Worm (Caenorhabditis elegans) whole organism, L2 larva: ENCODE data around the gene W09G10.9.

Experiments used
- F13H6.1 ChIP-seq: sonication (generic microtip); optimal IDR thresholded peaks from 2 replicates; lab custom pipeline; 2016; ENCODE audit warnings: missing genetic modification characterization, missing compliant biosample characterization
- R02D3.7 ChIP-seq: fragments of 150-350 bp; optimal IDR thresholded peaks from 2 replicates; lab custom pipeline; 2014; ENCODE audit warnings: missing biosample characterization, missing genetic modification characterization
- Y55F3AM.14 ChIP-seq: fragments of 200-800 bp; sonication (Bioruptor generic); optimal IDR thresholded peaks from 2 replicates; lab custom pipeline; 2018; ENCODE audit warnings: mild to moderate bottlenecking, missing genetic modification characterization, missing compliant biosample characterization
- ZK546.5 ChIP-seq: sonication (generic microtip); optimal IDR thresholded peaks from 2 replicates; lab custom pipeline; 2017; ENCODE audit warnings: missing biosample characterization, missing genetic modification characterization
- aly-2 ChIP-seq: fragments of 150-350 bp; optimal IDR thresholded peaks from 2 replicates; lab custom pipeline; 2014; ENCODE audit warnings: missing biosample characterization, missing genetic modification characterization
- blmp-1 ChIP-seq: sonication (generic microtip); optimal IDR thresholded peaks from 2 replicates; lab custom pipeline; 2017; ENCODE audit warnings: missing genetic modification characterization, mild to moderate bottlenecking, missing compliant biosample characterization, antibody characterized with exemption, moderate library complexity; ENCODE audit not compliant: insufficient read depth
- ceh-16 ChIP-seq: fragments of 150-350 bp; optimal IDR thresholded peaks from 2 replicates; lab custom pipeline; 2014; ENCODE audit warnings: missing biosample characterization, missing genetic modification characterization
- ceh-82 ChIP-seq: fragments of 150-350 bp; optimal IDR thresholded peaks from 2 replicates; lab custom pipeline; 2014; ENCODE audit warnings: missing biosample characterization, missing genetic modification characterization
- crh-2 ChIP-seq: sonication (generic microtip); optimal IDR thresholded peaks from 2 replicates; lab custom pipeline; 2017; ENCODE audit warnings: missing biosample characterization, missing genetic modification characterization
- dmd-4 ChIP-seq: sonication (generic microtip); optimal IDR thresholded peaks from 2 replicates; lab custom pipeline; 2017; ENCODE audit warnings: missing biosample characterization, missing genetic modification characterization
- elt-1 ChIP-seq: fragments of 150-350 bp; optimal IDR thresholded peaks from 2 replicates; lab custom pipeline; 2014; ENCODE audit warnings: missing biosample characterization, missing genetic modification characterization
- fos-1 ChIP-seq: fragments of 150-350 bp; optimal IDR thresholded peaks from 2 replicates; lab custom pipeline; 2014; ENCODE audit warnings: missing biosample characterization, missing genetic modification characterization
- gmeb-1 ChIP-seq: fragments of 150-350 bp; optimal IDR thresholded peaks from 2 replicates; lab custom pipeline; 2014; ENCODE audit warnings: missing biosample characterization, missing genetic modification characterization
- lin-11 ChIP-seq: fragments of 150-350 bp; sonication (generic microtip); optimal IDR thresholded peaks from 2 replicates; lab custom pipeline; 2014; ENCODE audit warnings: missing biosample characterization, missing genetic modification characterization, inconsistent platforms, mixed read lengths
- lin-39 ChIP-seq: fragments of 150-350 bp; optimal IDR thresholded peaks from 2 replicates; lab custom pipeline; 2014; ENCODE audit warnings: missing biosample characterization, missing genetic modification reagents, missing genetic modification characterization
- lsy-2 ChIP-seq, 2 experiments: fragments of 150-350 bp in 1 of 2; sonication (generic microtip) in 1 of 2; optimal IDR thresholded peaks; 2 replicates each; lab custom pipeline; 2014 to 2017; ENCODE audit warnings: missing biosample characterization in 2 of 2, missing genetic modification characterization in 2 of 2
- mab-5 ChIP-seq: fragments of 150-350 bp; optimal IDR thresholded peaks from 2 replicates; lab custom pipeline; 2014; ENCODE audit warnings: missing biosample characterization, missing genetic modification characterization
- mbf-1 ChIP-seq: sonication (generic microtip); optimal IDR thresholded peaks from 2 replicates; lab custom pipeline; 2017; ENCODE audit warnings: missing biosample characterization, missing genetic modification characterization
- mdl-1 ChIP-seq, 2 experiments: fragments of 150-350 bp in 1 of 2; sonication (generic microtip) in 1 of 2; optimal IDR thresholded peaks; 2 replicates each; lab custom pipeline; 2017; ENCODE audit warnings: missing biosample characterization in 2 of 2, missing genetic modification characterization in 2 of 2
- nhr-10 ChIP-seq: sonication (generic microtip); optimal IDR thresholded peaks from 2 replicates; lab custom pipeline; 2017; ENCODE audit warnings: missing biosample characterization, missing genetic modification characterization
- nhr-11 ChIP-seq: fragments of 150-350 bp; optimal IDR thresholded peaks from 2 replicates; lab custom pipeline; 2014; ENCODE audit warnings: missing biosample characterization, missing genetic modification characterization
- nhr-129 ChIP-seq: fragments of 150-350 bp; optimal IDR thresholded peaks from 2 replicates; lab custom pipeline; 2014; ENCODE audit warnings: missing biosample characterization, missing genetic modification characterization
- nhr-21 ChIP-seq: fragments of 150-350 bp; optimal IDR thresholded peaks from 2 replicates; lab custom pipeline; 2014; ENCODE audit warnings: missing biosample characterization, missing genetic modification characterization
- nhr-23 ChIP-seq: fragments of 150-350 bp; optimal IDR thresholded peaks from 2 replicates; lab custom pipeline; 2014; ENCODE audit warnings: missing biosample characterization, missing genetic modification reagents, missing genetic modification characterization
- nhr-25 ChIP-seq: fragments of 150-350 bp; sonication (generic microtip); optimal IDR thresholded peaks from 3 replicates; lab custom pipeline; 2014; ENCODE audit warnings: missing biosample characterization, missing genetic modification characterization
- nhr-6 ChIP-seq: fragments of 150-350 bp; optimal IDR thresholded peaks from 2 replicates; lab custom pipeline; 2014; ENCODE audit warnings: missing biosample characterization, missing genetic modification characterization
- nhr-77 ChIP-seq: fragments of 150-350 bp; optimal IDR thresholded peaks from 2 replicates; lab custom pipeline; 2014; ENCODE audit warnings: missing biosample characterization, missing genetic modification characterization
- peb-1 ChIP-seq: fragments of 150-350 bp; optimal IDR thresholded peaks from 2 replicates; lab custom pipeline; 2014; ENCODE audit warnings: missing biosample characterization, missing genetic modification characterization
- sma-3 ChIP-seq: sonication (generic microtip); optimal IDR thresholded peaks from 2 replicates; lab custom pipeline; 2016; ENCODE audit warnings: missing genetic modification reagents, missing genetic modification characterization, missing compliant biosample characterization
- sma-9 ChIP-seq, 2 experiments: fragments of 150-350 bp in 1 of 2; sonication (generic microtip) in 1 of 2; optimal IDR thresholded peaks; 2 replicates each; lab custom pipeline; 2014 to 2016; ENCODE audit warnings: missing genetic modification characterization in 2 of 2, mild to moderate bottlenecking in 1 of 2, missing biosample characterization in 1 of 2, missing compliant biosample characterization in 1 of 2, missing genetic modification reagents in 1 of 2, moderate library complexity in 1 of 2
- unc-39 ChIP-seq: fragments of 150-350 bp; optimal IDR thresholded peaks from 2 replicates; lab custom pipeline; 2014; ENCODE audit warnings: missing biosample characterization, missing genetic modification characterization
- unc-55 ChIP-seq: fragments of 150-350 bp; sonication (generic microtip); optimal IDR thresholded peaks from 3 replicates; lab custom pipeline; 2014; ENCODE audit warnings: missing biosample characterization, missing genetic modification reagents, missing genetic modification characterization
- unc-62 ChIP-seq: fragments of 150-350 bp; optimal IDR thresholded peaks from 2 replicates; lab custom pipeline; 2014; ENCODE audit warnings: missing biosample characterization, missing genetic modification reagents, missing genetic modification characterization
- zag-1 ChIP-seq: fragments of 150-350 bp; optimal IDR thresholded peaks from 2 replicates; lab custom pipeline; 2014; ENCODE audit warnings: missing biosample characterization, missing genetic modification characterization
- ztf-1 ChIP-seq: fragments of 200-800 bp; sonication (Bioruptor generic); conservative IDR thresholded peaks from 2 replicates; pipeline ENCODE4 v1.3.6; 2022; ENCODE audit warnings: missing genetic modification characterization, missing compliant biosample characterization
- ztf-4 ChIP-seq: fragments of 150-350 bp; optimal IDR thresholded peaks from 2 replicates; lab custom pipeline; 2014; ENCODE audit warnings: missing biosample characterization, missing genetic modification characterization

The W09G10.9 gene

DNA sequence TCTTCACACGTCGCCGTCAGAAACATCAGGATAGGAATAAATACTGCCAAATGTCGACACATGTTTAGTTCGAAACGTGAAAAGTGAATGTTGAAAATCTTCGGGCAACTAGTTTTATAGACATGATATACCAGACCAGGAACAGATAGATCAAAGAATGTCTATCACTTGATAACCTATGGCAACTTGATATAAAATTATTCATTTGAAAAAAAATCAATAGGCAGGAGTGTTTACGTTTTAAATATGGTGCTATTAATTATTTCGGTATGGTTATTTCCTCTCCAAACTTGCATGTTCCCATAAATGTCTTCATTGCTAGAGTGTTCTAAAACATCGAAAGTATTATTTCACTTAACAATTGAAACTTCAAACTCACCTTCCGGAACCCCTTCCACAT, 40.0 kb downstream of the W09G10.9 start, which contains the start of gene W10G11.2:
TSS of gene W10G11.2 (minus strand) at position 101 of the 400 bp plus-strand sequence.
- no peak for TF ChIP-seq ztf-1 (GFP tag; lab: Robert Waterston, UW)
- no peak for TF ChIP-seq zag-1 (tag; lab: Kevin White, UChicago)
- TF ChIP-seq nhr-21 (tag; lab: Kevin White, UChicago): no peak
- no peak for TF ChIP-seq mdl-1 (tag; optimal IDR thresholded peaks at IDR 0.05; lab: Kevin White, UChicago)

- TF ChIP-seq ceh-16: no peak
- no peak for TF ChIP-seq nhr-25 (tag; lab: Kevin White, UChicago)
- no peak for TF ChIP-seq peb-1 (tag; lab: Kevin White, UChicago)
- no peak for TF ChIP-seq lin-11
- TF ChIP-seq ZK546.5: no peak
- no peak for TF ChIP-seq sma-9 (GFP tag; optimal IDR thresholded peaks at IDR 0.05; lab: Kevin White, UChicago)
- TF ChIP-seq sma-9 (tag; optimal IDR thresholded peaks at IDR 0.05; lab: Kevin White, UChicago): no peak
- TF ChIP-seq nhr-77 (tag; lab: Kevin White, UChicago): no peak
- TF ChIP-seq lin-39: no peak
- no peak for TF ChIP-seq nhr-21 (tag; lab: Kevin White, UChicago)
- TF ChIP-seq nhr-6 (tag; lab: Kevin White, UChicago): no peak
- no peak for TF ChIP-seq dmd-4 (tag; lab: Kevin White, UChicago)
- TF ChIP-seq F13H6.1 (tag; lab: Kevin White, UChicago): no peak
- no peak for TF ChIP-seq mbf-1 (tag; lab: Kevin White, UChicago)
- no peak for TF ChIP-seq nhr-11 (tag; lab: Kevin White, UChicago)
- no peak for TF ChIP-seq ztf-4
- no peak for TF ChIP-seq R02D3.7
- no peak for TF ChIP-seq unc-39 (tag; lab: Kevin White, UChicago)
- TF ChIP-seq, all 48 proteins: peak for 0
These were observed 40.8 kb downstream of the W09G10.9 start, which contains the start of gene W10G11.3 for ce11 chrII:3562419-3562818. Gene W10G11.3 (minus strand): TSS chrII:3562519.

ce11 chrII:3567066-3567465, 45.5 kb downstream of the W09G10.9 start:
- no peak for TF ChIP-seq aly-2 (tag; lab: Kevin White, UChicago)
- TF ChIP-seq unc-55 (GFP tag; lab: Kevin White, UChicago): no peak
- TF ChIP-seq mbf-1 (tag; lab: Kevin White, UChicago): no peak
- no peak for TF ChIP-seq lin-11
- TF ChIP-seq unc-62 (GFP tag; lab: Kevin White, UChicago): no peak
- TF ChIP-seq ZK546.5: no peak
- TF ChIP-seq sma-9 (GFP tag; optimal IDR thresholded peaks at IDR 0.05; lab: Kevin White, UChicago): no peak
- TF ChIP-seq sma-9 (tag; optimal IDR thresholded peaks at IDR 0.05; lab: Kevin White, UChicago): no peak
- no peak for TF ChIP-seq lsy-2 (tag; optimal IDR thresholded peaks at IDR 0.05; lab: Kevin White, UChicago)
- TF ChIP-seq nhr-10 (tag; lab: Kevin White, UChicago): no peak
- no peak for TF ChIP-seq nhr-129 (tag; lab: Kevin White, UChicago)
- no peak for TF ChIP-seq blmp-1
- no peak for TF ChIP-seq unc-39 (tag; lab: Kevin White, UChicago)
- no peak for TF ChIP-seq crh-2
- TF ChIP-seq ztf-1 (GFP tag; lab: Robert Waterston, UW): no peak
- no peak for TF ChIP-seq Y55F3AM.14 (GFP tag; lab: Kevin White, UChicago)

DNA sequence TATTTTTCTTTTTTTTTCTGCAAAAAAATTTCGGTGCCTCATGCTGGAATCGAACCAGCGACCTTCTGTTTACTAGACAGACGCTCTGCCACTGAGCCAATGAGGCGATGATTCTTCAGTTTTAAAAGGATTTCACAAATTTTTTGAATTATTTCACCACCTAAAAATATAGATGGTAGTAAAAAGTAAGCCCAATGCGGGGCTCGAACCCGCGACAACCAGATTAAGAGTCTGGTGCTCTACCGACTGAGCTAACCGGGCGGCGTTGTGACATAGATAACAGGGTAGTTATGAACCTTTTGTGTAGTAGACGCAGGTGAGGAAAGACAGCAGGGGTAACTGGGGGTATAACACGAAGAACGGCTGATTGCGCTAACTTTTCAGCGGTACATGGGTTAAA, 46.0 kb downstream of the W09G10.9 start:
- peak; percentile 39 for TF ChIP-seq gmeb-1 (tag; lab: Kevin White, UChicago)
- peak; percentile 22 for TF ChIP-seq sma-3 (GFP tag; lab: Kevin White, UChicago)

ce11 chrII:3569118-3569517, 47.5 kb downstream of the W09G10.9 start, which contains the start of gene clec-127:
Gene clec-127 (minus strand): TSS chrII:3569218.
- TF ChIP-seq ztf-4: no peak

DNA sequence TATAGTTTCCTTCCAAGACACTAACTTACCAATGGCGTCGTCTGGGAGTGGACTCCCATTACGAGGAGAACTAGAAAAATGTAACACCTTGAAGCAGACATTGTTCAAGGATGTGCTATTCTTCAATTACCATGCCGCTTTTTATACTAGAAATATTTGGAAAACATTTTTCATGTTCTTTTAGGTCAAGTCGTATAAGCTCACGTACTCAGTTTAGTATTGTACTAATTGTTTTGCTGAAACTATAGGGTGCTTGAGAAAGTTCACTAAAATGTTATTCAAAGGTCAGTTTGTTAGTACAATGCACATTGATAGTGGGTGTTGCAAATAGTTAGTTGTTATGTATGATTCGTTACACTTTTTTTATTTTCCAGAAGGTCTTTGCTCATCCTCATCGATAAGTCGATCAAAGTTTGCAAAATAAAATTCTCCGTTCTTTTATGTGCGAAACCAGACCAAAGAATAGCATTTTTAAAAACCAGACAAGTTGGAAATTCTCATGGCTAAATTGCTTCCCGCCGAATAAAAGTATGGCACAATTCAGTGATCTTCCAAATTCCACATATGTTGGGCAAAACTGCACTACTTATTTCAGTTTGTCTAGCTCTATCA, 49.4 kb downstream of the W09G10.9 start, which contains the start of the genes clec-128 and clec-129:
TSS of gene clec-128 (minus strand) at position 101 of the 612 bp plus-strand sequence.
TSS of gene clec-129 (plus strand) at position 562 of the 612 bp plus-strand sequence.
- TF ChIP-seq ceh-82 (tag; lab: Kevin White, UChicago) (no peak), peb-1 (tag; lab: Kevin White, UChicago) (no peak), ZK546.5 (no peak), elt-1 (tag; lab: Kevin White, UChicago) (no peak), nhr-77 (tag; lab: Kevin White, UChicago) (no peak), nhr-23 (tag; lab: Kevin White, UChicago) (no peak), mab-5 (tag; lab: Kevin White, UChicago) (no peak), fos-1 (tag; lab: Kevin White, UChicago) (no peak), aly-2 (tag; lab: Kevin White, UChicago) (no peak)
